Fruit fly (Drosophila melanogaster): ENCODE data around the gene CG13300.

- no peak for TF ChIP-seq CTCF (optimal IDR thresholded peaks at IDR 0.05)
- TF ChIP-seq CG8478 (optimal IDR thresholded peaks at IDR 0.05): no peak
Observed at dm6 chr3L:6387754-6388153, 35.6 kb upstream of the CG13300 start.
